Worm (Caenorhabditis elegans): ENCODE measurements around the gene D2089.8.

D2089.8 gene

DNA sequence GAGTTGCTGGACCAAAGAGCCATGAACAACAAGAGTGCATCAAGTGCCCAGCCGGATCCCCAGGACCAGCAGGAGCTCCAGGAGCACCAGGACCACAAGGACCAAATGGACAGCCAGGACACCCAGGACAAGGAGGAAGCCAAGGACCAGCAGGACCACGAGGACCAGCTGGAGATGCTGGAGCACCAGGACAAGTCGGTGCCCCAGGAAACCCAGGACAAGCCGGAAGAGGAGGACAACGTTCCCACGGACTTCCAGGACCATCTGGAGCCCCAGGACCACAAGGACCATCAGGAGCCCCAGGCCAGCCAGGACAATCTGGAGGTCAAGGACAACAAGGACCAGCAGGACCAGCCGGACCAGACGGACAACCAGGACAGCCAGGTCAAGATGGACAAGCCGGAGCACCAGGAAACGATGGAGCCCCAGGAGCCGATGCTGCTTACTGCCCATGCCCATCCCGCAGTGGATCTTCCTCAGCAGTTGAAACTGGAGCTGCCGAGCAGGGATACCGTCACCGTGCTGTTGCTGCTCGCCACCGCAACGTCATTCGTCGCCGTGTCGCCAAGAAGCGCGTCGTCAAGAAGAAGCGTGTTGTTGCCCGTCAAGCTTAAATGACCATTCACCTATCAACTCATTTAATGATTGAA is 42.9 kb upstream of the D2089.8 start:
- no peak for TF ChIP-seq unc-62 (GFP tag; optimal IDR thresholded peaks at IDR 0.05)
- TF ChIP-seq nhr-6 (tag; optimal IDR thresholded peaks at IDR 0.05): no peak
- TF ChIP-seq aly-2 (tag; optimal IDR thresholded peaks at IDR 0.05): no peak
- TF ChIP-seq nhr-77 (tag; optimal IDR thresholded peaks at IDR 0.05): no peak
- no peak for TF ChIP-seq Y55F3AM.14 (GFP tag; optimal IDR thresholded peaks at IDR 0.05)
- TF ChIP-seq zag-1 (tag; optimal IDR thresholded peaks at IDR 0.05): no peak
- no peak for TF ChIP-seq ama-1 (optimal IDR thresholded peaks at IDR 0.05)
- no peak for TF ChIP-seq ZK546.5 (tag; optimal IDR thresholded peaks at IDR 0.05)
- TF ChIP-seq sma-3 (GFP tag; optimal IDR thresholded peaks at IDR 0.05): no peak
- TF ChIP-seq elt-1 (tag; optimal IDR thresholded peaks at IDR 0.05): no peak
- TF ChIP-seq peb-1 (tag; optimal IDR thresholded peaks at IDR 0.05): no peak
- TF ChIP-seq mbf-1 (tag; optimal IDR thresholded peaks at IDR 0.05): no peak
- no peak for TF ChIP-seq ceh-82 (tag; optimal IDR thresholded peaks at IDR 0.05)
- no peak for TF ChIP-seq egl-27 (tag; optimal IDR thresholded peaks at IDR 0.05)

- TF ChIP-seq mab-5 (tag; optimal IDR thresholded peaks at IDR 0.05) (no peak), nhr-129 (tag; optimal IDR thresholded peaks at IDR 0.05) (no peak), ama-1 (optimal IDR thresholded peaks at IDR 0.05) (peak; percentile 41), nhr-25 (tag; optimal IDR thresholded peaks at IDR 0.05) (peak; percentile 48), lsy-2 (tag; optimal IDR thresholded peaks at IDR 0.05) (no peak), ZK546.5 (tag; optimal IDR thresholded peaks at IDR 0.05) (no peak), snpc-4 (tag; optimal IDR thresholded peaks at IDR 0.05) (no peak), F13H6.1 (tag; optimal IDR thresholded peaks at IDR 0.05) (no peak), nhr-10 (tag; optimal IDR thresholded peaks at IDR 0.05) (no peak), blmp-1 (tag; optimal IDR thresholded peaks at IDR 0.05; ENCODE audit: insufficient read depth) (peak; percentile 51), Y55F3AM.14 (GFP tag; optimal IDR thresholded peaks at IDR 0.05) (no peak), lin-13 (GFP tag; optimal IDR thresholded peaks at IDR 0.05) (no peak), sma-3 (GFP tag; optimal IDR thresholded peaks at IDR 0.05) (no peak), sem-4 (tag; optimal IDR thresholded peaks at IDR 0.05) (no peak), nhr-11 (tag; optimal IDR thresholded peaks at IDR 0.05) (no peak), C34F6.9 (tag; optimal IDR thresholded peaks at IDR 0.05) (no peak), zag-1 (tag; optimal IDR thresholded peaks at IDR 0.05) (no peak), unc-39 (tag; optimal IDR thresholded peaks at IDR 0.05) (no peak), unc-62 (GFP tag; optimal IDR thresholded peaks at IDR 0.05) (no peak), nhr-237 (tag; optimal IDR thresholded peaks at IDR 0.05) (no peak)
These were observed 42.1 kb upstream of the D2089.8 start, which contains the start of gene col-39 for ce11 chrII:10704575-10705170. TSS of gene col-39 (plus strand) at chrII:10704916.

DNA sequence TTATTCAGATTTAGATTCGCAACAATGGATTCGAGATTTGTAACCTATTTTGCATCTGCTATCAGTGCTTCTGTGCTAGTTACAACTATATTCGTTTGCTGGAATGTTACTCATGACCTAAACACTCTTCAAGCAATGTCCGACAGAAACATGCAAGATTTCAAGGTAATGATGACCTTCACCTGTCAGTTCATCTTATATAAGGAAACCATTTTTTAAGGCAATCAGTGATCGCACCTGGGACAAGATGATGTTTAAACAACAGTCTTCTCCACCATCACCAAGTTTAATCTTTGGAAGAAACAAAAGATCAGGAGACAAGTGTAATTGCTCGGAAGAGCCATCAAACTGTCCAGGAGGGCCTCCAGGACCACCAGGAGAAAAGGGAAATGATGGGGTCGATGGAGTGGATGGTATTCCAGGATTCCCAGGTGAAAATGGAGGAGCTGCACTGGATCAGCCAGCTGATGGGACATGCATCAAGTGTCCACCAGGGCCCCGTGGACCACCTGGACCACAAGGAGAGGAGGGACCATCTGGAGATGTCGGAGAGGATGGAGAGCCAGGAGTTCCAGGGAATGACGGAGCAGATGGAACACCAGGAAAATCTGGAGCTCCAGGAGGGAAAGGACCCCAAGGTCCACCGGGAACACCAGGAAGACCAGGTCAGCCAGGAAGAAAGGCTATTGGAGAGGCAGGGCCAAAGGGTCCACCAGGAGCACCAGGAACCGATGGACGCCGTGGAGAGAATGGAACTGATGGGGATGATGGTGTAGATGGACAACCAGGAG is 41.2 kb upstream of the D2089.8 start, which contains the start of gene col-79:
col-79 (plus strand) TSS at position 20 of the 791 bp plus-strand sequence.
- TF ChIP-seq ZK546.5 (tag; optimal IDR thresholded peaks at IDR 0.05): no peak
- TF ChIP-seq sma-9 (GFP tag; optimal IDR thresholded peaks at IDR 0.05): peak; percentile 9
- TF ChIP-seq sma-9 (tag; optimal IDR thresholded peaks at IDR 0.05): no peak
- TF ChIP-seq sem-4 (tag; optimal IDR thresholded peaks at IDR 0.05): no peak
- TF ChIP-seq gmeb-1 (tag; optimal IDR thresholded peaks at IDR 0.05): no peak
- TF ChIP-seq ztf-11 (tag; optimal IDR thresholded peaks at IDR 0.05): no peak
- TF ChIP-seq skn-1 (tag; optimal IDR thresholded peaks at IDR 0.05): no peak
- TF ChIP-seq nhr-25 (tag; optimal IDR thresholded peaks at IDR 0.05): peak; percentile 40
- no peak for TF ChIP-seq unc-39 (tag; optimal IDR thresholded peaks at IDR 0.05)
- TF ChIP-seq peb-1 (tag; optimal IDR thresholded peaks at IDR 0.05): no peak
- TF ChIP-seq nhr-21 (tag; optimal IDR thresholded peaks at IDR 0.05): no peak
- no peak for TF ChIP-seq nhr-12 (tag; optimal IDR thresholded peaks at IDR 0.05)
- TF ChIP-seq nhr-6 (tag; optimal IDR thresholded peaks at IDR 0.05): no peak
- TF ChIP-seq egl-27 (tag; optimal IDR thresholded peaks at IDR 0.05): no peak
- TF ChIP-seq mbf-1 (tag; optimal IDR thresholded peaks at IDR 0.05): no peak
- no peak for TF ChIP-seq dmd-4 (tag; optimal IDR thresholded peaks at IDR 0.05)
- no peak for TF ChIP-seq R02D3.7 (tag; optimal IDR thresholded peaks at IDR 0.05)
- TF ChIP-seq nhr-23 (tag; optimal IDR thresholded peaks at IDR 0.05): no peak
